Fruit fly (Drosophila melanogaster) whole organism, embryonic: ENCODE data around the gene CG43347.

Experiments used
- Abd-B ChIP-seq: fragments of 200-800 bp; sonication (Bioruptor generic); optimal IDR thresholded peaks from 2 replicates; lab custom pipeline; 2018; ENCODE audit warnings: missing biosample characterization, mild to moderate bottlenecking, missing genetic modification characterization, moderate library complexity
- Adf1 ChIP-seq: fragments of 200-800 bp; sonication (Bioruptor generic); IDR thresholded peaks from 2 replicates; pipeline ENCODE4 v1.3.6; 2022; ENCODE audit warnings: missing biosample characterization, missing genetic modification characterization
- Atf-2 ChIP-seq: fragments of 200-800 bp; sonication (Bioruptor generic); optimal IDR thresholded peaks from 2 replicates; lab custom pipeline; 2016; ENCODE audit warnings: missing biosample characterization, missing genetic modification characterization
- Bgb ChIP-seq: fragments of 200-800 bp; sonication (Bioruptor generic); IDR thresholded peaks from 2 replicates; pipeline ENCODE4 v1.3.6; 2022; ENCODE audit warnings: missing biosample characterization, missing genetic modification characterization; ENCODE audit not compliant: partially characterized antibody
- CG12744 ChIP-seq: fragments of 200-800 bp; sonication (Bioruptor generic); optimal IDR thresholded peaks from 2 replicates; lab custom pipeline; 2016; ENCODE audit warnings: missing biosample characterization, missing genetic modification characterization
- CG13123 ChIP-seq: fragments of 200-800 bp; sonication (Bioruptor generic); optimal IDR thresholded peaks from 2 replicates; lab custom pipeline; 2016; ENCODE audit warnings: missing biosample characterization, missing genetic modification characterization
- CG13775 ChIP-seq: fragments of 200-800 bp; sonication (Bioruptor generic); optimal IDR thresholded peaks from 3 replicates; lab custom pipeline; 2017; ENCODE audit warnings: missing biosample characterization, mild to moderate bottlenecking, missing genetic modification characterization
- CG14860 ChIP-seq: fragments of 200-800 bp; sonication (Bioruptor generic); IDR thresholded peaks from 3 replicates; pipeline ENCODE4 v1.3.6; 2022; ENCODE audit warnings: missing biosample characterization, missing genetic modification characterization; ENCODE audit not compliant: partially characterized antibody
- CG14965 ChIP-seq: fragments of 200-800 bp; sonication (Bioruptor generic); optimal IDR thresholded peaks from 2 replicates; lab custom pipeline; 2016; ENCODE audit warnings: missing biosample characterization, missing genetic modification characterization, borderline replicate concordance
- CG15269 ChIP-seq: fragments of 200-800 bp; sonication (Bioruptor generic); optimal IDR thresholded peaks from 2 replicates; lab custom pipeline; 2018; ENCODE audit warnings: missing biosample characterization, mild to moderate bottlenecking, missing genetic modification characterization, moderate library complexity
- CG15479 ChIP-seq: fragments of 200-800 bp; sonication (Bioruptor generic); optimal IDR thresholded peaks from 3 replicates; lab custom pipeline; 2019; ENCODE audit warnings: missing biosample characterization, mild to moderate bottlenecking, missing genetic modification characterization, moderate library complexity
- CG1602 ChIP-seq: fragments of 200-800 bp; sonication (Bioruptor generic); optimal IDR thresholded peaks from 3 replicates; lab custom pipeline; 2016; ENCODE audit warnings: missing biosample characterization, missing genetic modification characterization
- CG2199 ChIP-seq: fragments of 200-800 bp; sonication (Bioruptor generic); IDR thresholded peaks from 3 replicates; pipeline ENCODE4 v1.3.6; 2022; ENCODE audit warnings: missing biosample characterization, missing genetic modification characterization
- CG3065 ChIP-seq: fragments of 200-800 bp; sonication (Bioruptor generic); optimal IDR thresholded peaks from 2 replicates; lab custom pipeline; 2016; ENCODE audit warnings: missing biosample characterization, missing genetic modification characterization
- CG33213 ChIP-seq: fragments of 200-800 bp; sonication (Bioruptor generic); optimal IDR thresholded peaks from 3 replicates; lab custom pipeline; 2016; ENCODE audit warnings: missing biosample characterization, missing genetic modification characterization
- CG43689 ChIP-seq: fragments of 200-800 bp; sonication (Bioruptor generic); IDR thresholded peaks from 2 replicates; pipeline ENCODE4 v1.3.6; 2022; ENCODE audit warnings: missing biosample characterization, missing genetic modification characterization
- CG5180 ChIP-seq: fragments of 200-800 bp; sonication (Bioruptor generic); optimal IDR thresholded peaks from 3 replicates; lab custom pipeline; 2017; ENCODE audit warnings: missing biosample characterization, missing genetic modification characterization, mild to moderate bottlenecking, moderate library complexity, missing genetic modification reagents
- CG6175 ChIP-seq: fragments of 200-800 bp; sonication (Bioruptor generic); IDR thresholded peaks from 3 replicates; pipeline ENCODE4 v1.3.6; 2022; ENCODE audit warnings: missing biosample characterization, missing genetic modification characterization
- CG6272 ChIP-seq: fragments of 200-800 bp; sonication (Bioruptor generic); IDR thresholded peaks from 2 replicates; pipeline ENCODE4 v1.3.6; 2022; ENCODE audit warnings: missing biosample characterization, missing genetic modification characterization
- CG7556 ChIP-seq: fragments of 200-800 bp; sonication (Bioruptor generic); optimal IDR thresholded peaks from 2 replicates; lab custom pipeline; 2017; ENCODE audit warnings: missing biosample characterization, mild to moderate bottlenecking, missing genetic modification characterization
- CG8089 ChIP-seq: fragments of 200-800 bp; sonication (Bioruptor generic); optimal IDR thresholded peaks from 3 replicates; lab custom pipeline; 2016; ENCODE audit warnings: missing biosample characterization, missing genetic modification characterization
- CG9817 ChIP-seq: fragments of 200-800 bp; sonication (Bioruptor generic); optimal IDR thresholded peaks from 2 replicates; lab custom pipeline; 2018; ENCODE audit warnings: missing biosample characterization, mild to moderate bottlenecking, missing genetic modification characterization, moderate library complexity
- CoRest ChIP-seq: fragments of 200-800 bp; sonication (Bioruptor generic); optimal IDR thresholded peaks from 3 replicates; lab custom pipeline; 2018; ENCODE audit warnings: missing biosample characterization, mild to moderate bottlenecking, missing genetic modification characterization, moderate library complexity
- D19A ChIP-seq: fragments of 200-800 bp; optimal IDR thresholded peaks from 3 replicates; lab custom pipeline; 2019; ENCODE audit warnings: missing biosample characterization, mild to moderate bottlenecking, missing genetic modification characterization, moderate library complexity
- Dll ChIP-seq: fragments of 200-800 bp; sonication (Bioruptor generic); IDR thresholded peaks from 4 replicates; pipeline ENCODE4 v1.3.6; 2022; ENCODE audit warnings: missing biosample characterization, missing genetic modification characterization; ENCODE audit not compliant: partially characterized antibody
- Drgx ChIP-seq: fragments of 200-800 bp; sonication (Bioruptor generic); IDR thresholded peaks from 2 replicates; pipeline ENCODE4 v1.3.6; 2022; ENCODE audit warnings: missing biosample characterization, missing genetic modification characterization
- Elba2 ChIP-seq: fragments of 200-800 bp; sonication (Bioruptor generic); optimal IDR thresholded peaks from 3 replicates; lab custom pipeline; 2016; ENCODE audit warnings: missing biosample characterization, missing genetic modification characterization
- Hand ChIP-seq: fragments of 200-800 bp; sonication (Bioruptor generic); optimal IDR thresholded peaks from 2 replicates; lab custom pipeline; 2017; ENCODE audit warnings: mild to moderate bottlenecking, missing biosample characterization, missing genetic modification reagents, missing genetic modification characterization
- Hr39 ChIP-seq: fragments of >200 bp; optimal IDR thresholded peaks from 2 replicates; lab custom pipeline; 2017
- Lim3 ChIP-seq: fragments of 200-800 bp; sonication (Bioruptor generic); IDR thresholded peaks from 2 replicates; pipeline ENCODE4 v1.3.6; 2022; ENCODE audit warnings: missing biosample characterization, missing genetic modification characterization
- NC2β ChIP-seq: fragments of 200-800 bp; sonication (Bioruptor generic); optimal IDR thresholded peaks from 2 replicates; lab custom pipeline; 2016; ENCODE audit warnings: missing biosample characterization, missing genetic modification characterization
- Pdp1 ChIP-seq, 2 experiments: fragments of 200-800 bp; sonication (Bioruptor generic); optimal IDR thresholded peaks; 3 replicates each; lab custom pipeline; 2016; ENCODE audit warnings: missing biosample characterization in 2 of 2, missing genetic modification characterization in 2 of 2, mild to moderate bottlenecking in 1 of 2, moderate library complexity in 1 of 2
- Side ChIP-seq: fragments of 200-800 bp; sonication (Bioruptor generic); optimal IDR thresholded peaks from 2 replicates; lab custom pipeline; 2016; ENCODE audit warnings: missing biosample characterization, missing genetic modification characterization
- Sry-β ChIP-seq: fragments of 200-800 bp; sonication (Bioruptor generic); optimal IDR thresholded peaks from 2 replicates; lab custom pipeline; 2018; ENCODE audit warnings: missing biosample characterization, mild to moderate bottlenecking, missing genetic modification characterization, moderate library complexity
- Taf1 ChIP-seq: fragments of 200-800 bp; sonication (Bioruptor generic); IDR thresholded peaks from 2 replicates; pipeline ENCODE4 v1.3.6; 2022; ENCODE audit warnings: missing biosample characterization, missing genetic modification characterization
- bowl ChIP-seq: fragments of 200-800 bp; sonication (Bioruptor generic); IDR thresholded peaks from 2 replicates; pipeline ENCODE4 v1.3.6; 2022; ENCODE audit warnings: missing biosample characterization, missing genetic modification characterization
- br ChIP-seq: fragments of >200 bp; optimal IDR thresholded peaks from 2 replicates; lab custom pipeline; 2017
- bsh ChIP-seq, 2 experiments: fragments of 200-800 bp; sonication (Bioruptor generic); optimal IDR thresholded peaks; 2 replicates each; lab custom pipeline; 2017 to 2018; ENCODE audit warnings: mild to moderate bottlenecking in 2 of 2, missing biosample characterization in 2 of 2, missing genetic modification characterization in 2 of 2, moderate library complexity in 1 of 2
- dm ChIP-seq: fragments of 200-800 bp; sonication (Bioruptor generic); optimal IDR thresholded peaks from 3 replicates; lab custom pipeline; 2016; ENCODE audit warnings: missing biosample characterization, missing genetic modification characterization
- eyg ChIP-seq: fragments of 200-800 bp; sonication (Bioruptor generic); optimal IDR thresholded peaks from 3 replicates; lab custom pipeline; 2016; ENCODE audit warnings: missing biosample characterization, missing genetic modification characterization
- h ChIP-seq: fragments of >200 bp; optimal IDR thresholded peaks from 2 replicates; lab custom pipeline; 2017
- hb ChIP-seq: fragments of 200-800 bp; sonication (Bioruptor generic); IDR thresholded peaks from 3 replicates; pipeline ENCODE4 v1.3.6; 2022; ENCODE audit warnings: missing biosample characterization, missing genetic modification characterization; ENCODE audit not compliant: partially characterized antibody
- jumu ChIP-seq: fragments of 200-800 bp; sonication (Bioruptor generic); optimal IDR thresholded peaks from 3 replicates; lab custom pipeline; 2016; ENCODE audit warnings: missing biosample characterization, missing genetic modification characterization
- kay ChIP-seq: fragments of 200-800 bp; sonication (Bioruptor generic); optimal IDR thresholded peaks from 2 replicates; lab custom pipeline; 2016; ENCODE audit warnings: missing biosample characterization, missing genetic modification characterization
- kni ChIP-seq: fragments of 200-800 bp; sonication (Bioruptor generic); optimal IDR thresholded peaks from 3 replicates; lab custom pipeline; 2017; ENCODE audit warnings: mild to moderate bottlenecking, missing biosample characterization, missing genetic modification reagents, missing genetic modification characterization
- lola ChIP-seq, 3 experiments: fragments of >200 bp in 2 of 3; fragments of 200-800 bp in 1 of 3; sonication (Bioruptor generic) in 1 of 3; optimal IDR thresholded peaks; 2 replicates each; lab custom pipeline; 2017 to 2019; ENCODE audit warnings: missing biosample characterization in 3 of 3, missing genetic modification characterization in 3 of 3, mild to moderate bottlenecking in 1 of 3, moderate library complexity in 1 of 3
- sna ChIP-seq: fragments of 200-800 bp; sonication (Bioruptor generic); IDR thresholded peaks from 2 replicates; pipeline ENCODE4 v1.3.6; 2022; ENCODE audit warnings: missing biosample characterization, missing genetic modification characterization; ENCODE audit not compliant: partially characterized antibody
- ssp ChIP-seq: fragments of 200-800 bp; sonication (Bioruptor generic); IDR thresholded peaks from 2 replicates; pipeline ENCODE4 v1.3.6; 2022; ENCODE audit warnings: missing biosample characterization, missing genetic modification characterization
- sug ChIP-seq: fragments of 200-800 bp; optimal IDR thresholded peaks from 2 replicates; lab custom pipeline; 2019; ENCODE audit warnings: missing biosample characterization, mild to moderate bottlenecking, missing genetic modification characterization, moderate library complexity
- tx ChIP-seq: fragments of 200-800 bp; sonication (Bioruptor generic); optimal IDR thresholded peaks from 2 replicates; lab custom pipeline; 2016; ENCODE audit warnings: missing biosample characterization, missing genetic modification characterization
- vfl ChIP-seq: fragments of 200-800 bp; sonication (Bioruptor generic); optimal IDR thresholded peaks from 2 replicates; lab custom pipeline; 2016; ENCODE audit warnings: missing biosample characterization, missing genetic modification characterization

Gene CG43347

DNA sequence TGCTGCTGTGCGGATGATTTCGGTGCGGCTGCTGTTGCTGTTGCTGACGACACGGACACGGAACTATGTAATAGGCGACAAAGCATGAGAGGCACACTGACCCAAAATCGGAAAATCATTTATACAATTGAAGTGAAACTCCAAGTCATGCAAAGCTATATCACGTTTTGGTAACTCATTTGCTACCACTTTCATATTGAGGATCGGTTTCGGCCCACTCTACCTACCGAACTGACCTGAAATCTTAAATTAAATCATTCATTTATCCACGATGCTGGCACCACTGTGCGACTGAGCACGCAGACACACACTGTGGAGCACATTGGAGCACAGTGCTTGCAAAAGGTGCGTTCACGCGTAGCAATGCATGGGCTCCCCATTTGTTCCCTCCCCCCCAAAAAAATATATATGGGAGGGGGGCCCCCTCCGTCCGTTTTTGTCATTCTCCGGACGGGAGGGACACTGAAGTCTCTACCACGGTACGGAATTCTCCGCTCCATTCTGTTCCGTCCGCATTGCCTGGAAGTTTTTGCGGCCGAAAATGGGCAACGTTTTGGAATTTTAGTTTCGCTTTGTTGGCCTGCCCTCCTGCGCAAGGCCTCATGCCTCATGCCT lies 49.7 kb downstream of the CG43347 start (continued):
- TF ChIP-seq Pdp1 (GFP tag; optimal IDR thresholded peaks at IDR 0.05; lab: Kevin White, UChicago) = peak; percentile 35 to 62
- no peak for TF ChIP-seq bowl
- no peak for TF ChIP-seq Sry-β (GFP tag; lab: Kevin White, UChicago)
- peak; percentile 13 for TF ChIP-seq D19A (tag; lab: Kevin White, UChicago)
- no peak for TF ChIP-seq CG14965 (GFP tag; lab: Kevin White, UChicago)
- no peak for TF ChIP-seq CG13775
- TF ChIP-seq vfl (GFP tag; lab: Kevin White, UChicago) = no peak
- no peak for TF ChIP-seq CG3065
- TF ChIP-seq CG13123 = no peak
- no peak for TF ChIP-seq CG2199 (GFP tag; lab: Robert Waterston, UW)
- no peak for TF ChIP-seq sna
- no peak for TF ChIP-seq kay (GFP tag; lab: Kevin White, UChicago)
- no peak for TF ChIP-seq sug (tag; lab: Kevin White, UChicago)
- peak; percentile 12 for TF ChIP-seq dm (GFP tag; lab: Kevin White, UChicago)
- peak; percentile 4 for TF ChIP-seq CG1602 (GFP tag; lab: Kevin White, UChicago)
- no peak for TF ChIP-seq CG33213 (GFP tag; lab: Kevin White, UChicago)
- TF ChIP-seq CG15479 (GFP tag; lab: Kevin White, UChicago) = no peak
- peak; percentile 12 for TF ChIP-seq tx
- peak; percentile 30 for TF ChIP-seq CG8089 (GFP tag; lab: Kevin White, UChicago)
- TF ChIP-seq CG15269 (tag; lab: Kevin White, UChicago) = peak; percentile 58
- no peak for TF ChIP-seq br (lab: Kevin White, UChicago)
- no peak for TF ChIP-seq Hand (GFP tag; lab: Kevin White, UChicago)
- no peak for TF ChIP-seq Bgb (GFP tag; lab: Robert Waterston, UW)
- TF ChIP-seq Hr39 = no peak
- TF ChIP-seq h = no peak
- TF ChIP-seq CG6175 (GFP tag; lab: Robert Waterston, UW) = no peak
- TF ChIP-seq Adf1 (GFP tag; lab: Robert Waterston, UW) = no peak
- no peak for TF ChIP-seq Abd-B (GFP tag; lab: Kevin White, UChicago)
- peak; percentile 41 for TF ChIP-seq Atf-2 (GFP tag; lab: Kevin White, UChicago)
- TF ChIP-seq CG9817 = peak; percentile 1
- no peak for TF ChIP-seq Elba2
- TF ChIP-seq NC2β (GFP tag; lab: Kevin White, UChicago) = peak; percentile 20
- no peak for TF ChIP-seq Taf1
- TF ChIP-seq Side (GFP tag; lab: Kevin White, UChicago) = no peak
- TF ChIP-seq Lim3 (GFP tag; lab: Robert Waterston, UW) = no peak
- peak; percentile 88 for TF ChIP-seq Drgx (GFP tag; lab: Robert Waterston, UW)
- no peak for TF ChIP-seq kni (GFP tag; lab: Kevin White, UChicago)
- no peak for TF ChIP-seq hb (GFP tag; lab: Robert Waterston, UW)
- TF ChIP-seq Dll (GFP tag; lab: Robert Waterston, UW) = no peak
- TF ChIP-seq jumu (GFP tag; lab: Kevin White, UChicago) = peak; percentile 23
- TF ChIP-seq CG12744 (GFP tag; lab: Kevin White, UChicago) = no peak
- TF ChIP-seq bsh (GFP tag; optimal IDR thresholded peaks at IDR 0.05; lab: Kevin White, UChicago) = peak; percentile 70 to 88
- peak; percentile 31 for TF ChIP-seq CoRest (tag; lab: Kevin White, UChicago)
- no peak for TF ChIP-seq CG43689 (GFP tag; lab: Robert Waterston, UW)
- TF ChIP-seq lola (GFP tag; optimal IDR thresholded peaks at IDR 0.05; lab: Kevin White, UChicago) = no peak
- TF ChIP-seq CG7556 (GFP tag; lab: Kevin White, UChicago) = peak; percentile 51
- TF ChIP-seq eyg = no peak
- no peak for TF ChIP-seq CG14860 (GFP tag; lab: Robert Waterston, UW)
- TF ChIP-seq ssp (GFP tag; lab: Robert Waterston, UW) = no peak
- TF ChIP-seq CG6272 = no peak
- no peak for TF ChIP-seq CG5180 (GFP tag; lab: Kevin White, UChicago)
